Fruit fly (Drosophila melanogaster) whole organism: Measurements from ENCODE around the gene CG14329.

Experiments used
- CG8478 ChIP-seq: fragments of >200 bp; optimal IDR thresholded peaks from 2 replicates; lab custom pipeline; 2018; ENCODE audit warnings: inconsistent platforms
- pan ChIP-seq: fragments of >200 bp; optimal IDR thresholded peaks from 2 replicates; lab custom pipeline; 2017
- psq ChIP-seq: fragments of >200 bp; optimal IDR thresholded peaks from 2 replicates; lab custom pipeline; 2017

dm6 chr3R:17645239-17645638 lies 36.1 kb downstream of the CG14329 start:
- TF ChIP-seq pan (lab: Kevin White, UChicago): no peak
- no peak for TF ChIP-seq psq
- TF ChIP-seq CG8478 (lab: Kevin White, UChicago): no peak
